Fruit fly (Drosophila melanogaster): ENCODE results near the gene mew.

DNA sequence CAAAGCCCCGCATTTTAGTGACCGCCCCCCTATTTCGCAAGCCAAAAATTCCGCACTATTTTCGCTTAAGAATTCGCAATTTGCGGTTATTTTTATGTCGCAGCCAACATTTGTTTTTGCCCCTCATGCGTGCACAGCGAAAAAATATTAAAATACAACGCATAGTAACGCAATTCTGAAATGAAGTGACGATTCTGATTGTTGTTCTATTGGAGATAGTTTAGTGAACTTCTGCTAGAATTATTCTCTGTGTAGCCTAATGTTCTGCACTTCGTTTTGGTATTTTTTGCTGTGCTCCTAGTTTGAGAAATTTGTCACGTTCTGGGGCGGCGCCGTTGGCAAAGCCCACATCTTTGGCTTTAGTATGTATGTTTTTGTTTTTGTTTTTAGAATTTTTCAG, 36.5 kb downstream of the mew start:
- TF ChIP-seq Camta (GFP tag; optimal IDR thresholded peaks at IDR 0.05) = no peak
- no peak for TF ChIP-seq tll (GFP tag; optimal IDR thresholded peaks at IDR 0.05)
- no peak for TF ChIP-seq disco-r (GFP tag; optimal IDR thresholded peaks at IDR 0.05)
- TF ChIP-seq CG13287 (GFP tag; IDR thresholded peaks at IDR 0.05; ENCODE audit: partially characterized antibody) = no peak
- TF ChIP-seq bab2 (GFP tag; optimal IDR thresholded peaks at IDR 0.05) = no peak
- TF ChIP-seq ro (GFP tag; IDR thresholded peaks at IDR 0.05) = no peak
- TF ChIP-seq CG11696 (GFP tag; IDR thresholded peaks at IDR 0.05) = no peak
- no peak for TF ChIP-seq Abd-B (GFP tag; optimal IDR thresholded peaks at IDR 0.05)
- no peak for TF ChIP-seq CG4707 (GFP tag; optimal IDR thresholded peaks at IDR 0.05)
- TF ChIP-seq gce (GFP tag; IDR thresholded peaks at IDR 0.05) = no peak
- no peak for TF ChIP-seq Lpt (GFP tag; optimal IDR thresholded peaks at IDR 0.05)
- no peak for TF ChIP-seq Sox102F (GFP tag; optimal IDR thresholded peaks at IDR 0.05)
